Fruit fly (Drosophila melanogaster) S2 (cell line): Measurements from ENCODE around the gene CG15892.

Experiments used
- CG8478 ChIP-seq: fragments of >200 bp; optimal IDR thresholded peaks from 2 replicates; lab custom pipeline; 2018
- CTCF ChIP-seq, 2 experiments: fragments of >200 bp; optimal IDR thresholded peaks; 2 replicates each; lab custom pipeline; 2018

dm6 chrX:6294243-6294642 lies at the start of gene CG15892:
- TF ChIP-seq CG8478 (lab: Kevin White, UChicago) (no peak), CTCF (optimal IDR thresholded peaks at IDR 0.05; lab: Kevin White, UChicago) (no peak)
